Fruit fly (Drosophila melanogaster) whole organism: ENCODE measurements around the gene REPTOR-BP.

Experiments used
- CG8478 ChIP-seq: fragments of >200 bp; optimal IDR thresholded peaks from 2 replicates; lab custom pipeline; 2018; ENCODE audit warnings: inconsistent platforms
- psq ChIP-seq: fragments of >200 bp; optimal IDR thresholded peaks from 2 replicates; lab custom pipeline; 2017

DNA sequence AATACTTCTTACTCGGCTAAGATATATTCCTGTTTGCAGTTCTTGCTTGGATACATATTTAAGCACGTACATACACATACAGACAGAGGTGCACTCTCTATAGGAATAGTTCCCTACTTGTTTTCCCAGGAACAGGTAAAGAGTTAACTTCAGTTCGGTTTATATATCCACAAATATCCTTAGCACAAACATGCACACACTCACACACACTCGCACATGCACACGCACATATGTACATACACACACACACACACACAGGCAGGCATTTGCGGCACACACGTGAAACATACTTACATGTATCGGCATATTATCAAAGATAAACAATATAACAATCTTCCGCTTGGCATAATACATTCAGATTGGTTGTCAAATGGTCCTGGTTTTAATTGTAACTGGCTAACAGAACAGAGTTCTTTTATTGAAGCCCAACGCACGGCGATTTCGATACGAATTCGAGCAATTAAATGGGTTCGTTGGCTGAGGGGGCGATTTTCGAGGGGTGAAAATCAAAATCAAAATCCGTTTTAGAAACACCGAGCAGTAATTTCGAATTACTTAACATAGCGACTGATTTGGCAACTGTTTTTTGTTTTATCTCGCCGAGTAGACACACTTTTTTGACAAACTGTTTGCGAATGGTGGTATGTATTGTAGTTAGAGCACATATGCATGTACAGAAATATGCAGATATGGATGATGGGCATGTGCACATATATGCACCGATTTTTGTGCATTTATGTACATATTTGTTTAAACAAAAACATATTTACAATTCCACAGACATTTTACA, 3.8 kb upstream of the REPTOR-BP start:
- TF ChIP-seq CG8478 (lab: Kevin White, UChicago) = no peak
- no peak for TF ChIP-seq psq
